Worm (Caenorhabditis elegans) whole organism, early embryonic: ENCODE data around the gene srt-5.

ENCODE experiments used
- B0310.2 ChIP-seq: sonication (generic microtip); optimal IDR thresholded peaks from 2 replicates; lab custom pipeline; 2016; ENCODE audit warnings: mild to moderate bottlenecking, missing genetic modification characterization, missing compliant biosample characterization
- ama-1 ChIP-seq: fragments of 150-350 bp; optimal IDR thresholded peaks from 2 replicates; lab custom pipeline; 2014
- tbx-37 ChIP-seq: fragments of 200-800 bp; sonication (Bioruptor generic); conservative IDR thresholded peaks from 2 replicates; pipeline ENCODE4 v1.3.6; 2022; ENCODE audit warnings: missing genetic modification reagents, missing genetic modification characterization, missing compliant biosample characterization

ce11 chrV:3118167-3118566 is 37.5 kb upstream of the srt-5 start, which contains the start of gene clec-210:
- no peak for TF ChIP-seq B0310.2 (tag; lab: Kevin White, UChicago)
- TF ChIP-seq ama-1, result no peak
- TF ChIP-seq tbx-37 (GFP tag; lab: Robert Waterston, UW), result no peak
